Worm (Caenorhabditis elegans) whole organism, L1 larva: ENCODE results near the gene F55A4.3.

Experiments
- C04F5.9 ChIP-seq: sonication (generic microtip); optimal IDR thresholded peaks from 2 replicates; lab custom pipeline; 2016; ENCODE audit warnings: missing genetic modification characterization, missing compliant biosample characterization
- C16A3.4 ChIP-seq: fragments of 150-350 bp; optimal IDR thresholded peaks from 2 replicates; lab custom pipeline; 2014; ENCODE audit warnings: missing biosample characterization, missing genetic modification characterization
- Y116A8C.19 ChIP-seq: sonication (generic microtip); optimal IDR thresholded peaks from 2 replicates; lab custom pipeline; 2016; ENCODE audit warnings: missing compliant biosample characterization, missing genetic modification characterization, borderline replicate concordance
- aha-1 ChIP-seq: fragments of 150-350 bp; optimal IDR thresholded peaks from 2 replicates; lab custom pipeline; 2014; ENCODE audit warnings: missing biosample characterization, missing genetic modification characterization
- ceh-8 ChIP-seq: fragments of 200-800 bp; sonication (Bioruptor generic); optimal IDR thresholded peaks from 2 replicates; lab custom pipeline; 2018; ENCODE audit warnings: mild to moderate bottlenecking, missing genetic modification characterization, moderate library complexity, missing compliant biosample characterization
- ceh-90 ChIP-seq: sonication (generic microtip); optimal IDR thresholded peaks from 2 replicates; lab custom pipeline; 2016; ENCODE audit warnings: missing genetic modification characterization, missing compliant biosample characterization
- dpl-1 ChIP-seq, 3 experiments: fragments of 150-350 bp in 2 of 3; sonication (generic microtip) in 1 of 3; optimal IDR thresholded peaks; 2 replicates each; lab custom pipeline; 2014 to 2017; ENCODE audit warnings: missing biosample characterization in 3 of 3, missing genetic modification characterization in 3 of 3, missing genetic modification reagents in 3 of 3
- dsc-1 ChIP-seq: sonication (generic microtip); optimal IDR thresholded peaks from 2 replicates; lab custom pipeline; 2016; ENCODE audit warnings: mild to moderate bottlenecking, missing genetic modification characterization, missing compliant biosample characterization
- efl-1 ChIP-seq, 4 experiments: fragments of 150-350 bp; optimal IDR thresholded peaks in 3 of 4; peaks in 1 of 4; 1 replicate in 1 of 4; 2 replicates in 3 of 4; lab custom pipeline; 2014; ENCODE audit warnings: missing biosample characterization in 2 of 4, missing genetic modification characterization in 2 of 4, missing genetic modification reagents in 2 of 4
- efl-3 ChIP-seq: fragments of 200-800 bp; sonication (Bioruptor generic); optimal IDR thresholded peaks from 2 replicates; lab custom pipeline; 2018; ENCODE audit warnings: mild to moderate bottlenecking, missing genetic modification characterization, missing compliant biosample characterization
- egl-13 ChIP-seq: sonication (generic microtip); optimal IDR thresholded peaks from 2 replicates; lab custom pipeline; 2016; ENCODE audit warnings: missing genotype, missing genetic modification reagents, missing genetic modification characterization, missing compliant biosample characterization
- egl-27 ChIP-seq, 2 experiments: fragments of 150-350 bp in 1 of 2; sonication (generic microtip); optimal IDR thresholded peaks; 3 replicates each; lab custom pipeline; 2017 to 2018; ENCODE audit warnings: missing biosample characterization in 2 of 2, missing genetic modification characterization in 2 of 2, missing genetic modification reagents in 2 of 2
- ets-5 ChIP-seq: fragments of 200-800 bp; sonication (Bioruptor generic); IDR thresholded peaks from 2 replicates; pipeline ENCODE4 v1.3.6; 2022; ENCODE audit warnings: missing genetic modification characterization, missing compliant biosample characterization
- fkh-10 ChIP-seq: sonication (generic microtip); optimal IDR thresholded peaks from 2 replicates; lab custom pipeline; 2017; ENCODE audit warnings: missing biosample characterization, missing genetic modification reagents, missing genetic modification characterization
- fkh-4 ChIP-seq: sonication (generic microtip); optimal IDR thresholded peaks from 2 replicates; lab custom pipeline; 2016; ENCODE audit warnings: missing compliant biosample characterization, missing genetic modification characterization, borderline replicate concordance
- grh-1 ChIP-seq: fragments of 200-800 bp; sonication (Bioruptor generic); IDR thresholded peaks from 2 replicates; pipeline ENCODE4 v1.3.6; 2022; ENCODE audit warnings: missing genetic modification reagents, missing genetic modification characterization, missing compliant biosample characterization
- hlh-17 ChIP-seq: fragments of 200-800 bp; sonication (Bioruptor generic); optimal IDR thresholded peaks from 2 replicates; lab custom pipeline; 2018; ENCODE audit warnings: missing genetic modification characterization, mild to moderate bottlenecking, missing compliant biosample characterization, moderate library complexity, borderline replicate concordance
- hpl-2 ChIP-seq: fragments of 150-350 bp; optimal IDR thresholded peaks from 2 replicates; lab custom pipeline; 2014; ENCODE audit warnings: missing biosample characterization, missing genetic modification reagents, missing genetic modification characterization
- irx-1 ChIP-seq: sonication (generic microtip); optimal IDR thresholded peaks from 2 replicates; lab custom pipeline; 2016; ENCODE audit warnings: missing genetic modification characterization, missing compliant biosample characterization
- lin-14 ChIP-seq: fragments of 200-800 bp; sonication (Bioruptor generic); optimal IDR thresholded peaks from 2 replicates; lab custom pipeline; 2018; ENCODE audit warnings: mild to moderate bottlenecking, missing genetic modification characterization, moderate library complexity, missing compliant biosample characterization
- lin-39 ChIP-seq: fragments of 150-350 bp; optimal IDR thresholded peaks from 2 replicates; lab custom pipeline; 2014; ENCODE audit warnings: missing biosample characterization, missing genetic modification reagents, missing genetic modification characterization
- lsy-2 ChIP-seq, 2 experiments: fragments of 150-350 bp; optimal IDR thresholded peaks; 2 replicates each; lab custom pipeline; 2014; ENCODE audit warnings: missing biosample characterization in 2 of 2, missing genetic modification characterization in 2 of 2
- mef-2 ChIP-seq: fragments of 150-350 bp; optimal IDR thresholded peaks from 2 replicates; lab custom pipeline; 2014; ENCODE audit warnings: missing biosample characterization, missing genetic modification characterization
- mep-1 ChIP-seq: fragments of 150-350 bp; optimal IDR thresholded peaks from 2 replicates; lab custom pipeline; 2014; ENCODE audit warnings: missing biosample characterization, missing genetic modification characterization
- nhr-19 ChIP-seq: fragments of 200-800 bp; sonication (Bioruptor generic); conservative IDR thresholded peaks from 2 replicates; pipeline ENCODE4 v1.3.6; 2022; ENCODE audit warnings: missing genetic modification characterization, missing compliant biosample characterization
- nhr-20 ChIP-seq: sonication (generic microtip); optimal IDR thresholded peaks from 2 replicates; lab custom pipeline; 2016; ENCODE audit warnings: mild to moderate bottlenecking, missing genetic modification characterization, missing compliant biosample characterization
- nhr-71 ChIP-seq: sonication (generic microtip); optimal IDR thresholded peaks from 2 replicates; lab custom pipeline; 2016; ENCODE audit warnings: mild to moderate bottlenecking, missing genetic modification characterization, moderate library complexity, missing compliant biosample characterization
- nhr-77 ChIP-seq: fragments of 150-350 bp; optimal IDR thresholded peaks from 2 replicates; lab custom pipeline; 2014; ENCODE audit warnings: missing biosample characterization, missing genetic modification characterization
- nhr-85 ChIP-seq: sonication (generic microtip); peaks from one replicate; lab custom pipeline; 2016; ENCODE audit warnings: missing genetic modification characterization, inconsistent platforms, missing compliant biosample characterization
- pag-3 ChIP-seq: sonication (generic microtip); optimal IDR thresholded peaks from 2 replicates; lab custom pipeline; 2017; ENCODE audit warnings: missing genetic modification characterization, mild to moderate bottlenecking, missing compliant biosample characterization, antibody characterized with exemption, borderline replicate concordance; ENCODE audit not compliant: insufficient read depth
- pax-3 ChIP-seq: fragments of 200-800 bp; sonication (Bioruptor generic); optimal IDR thresholded peaks from 2 replicates; lab custom pipeline; 2018; ENCODE audit warnings: mild to moderate bottlenecking, missing genetic modification characterization, moderate library complexity, missing compliant biosample characterization
- rnt-1 ChIP-seq: sonication (generic microtip); optimal IDR thresholded peaks from 2 replicates; lab custom pipeline; 2016; ENCODE audit warnings: mild to moderate bottlenecking, missing genetic modification characterization, moderate library complexity, missing compliant biosample characterization
- skn-1 ChIP-seq: fragments of 150-350 bp; optimal IDR thresholded peaks from 2 replicates; lab custom pipeline; 2014; ENCODE audit warnings: missing biosample characterization, missing genetic modification characterization
- snpc-4 ChIP-seq: fragments of 150-350 bp; optimal IDR thresholded peaks from 2 replicates; lab custom pipeline; 2014; ENCODE audit warnings: missing biosample characterization, missing genetic modification characterization
- snu-23 ChIP-seq: sonication (generic microtip); optimal IDR thresholded peaks from 2 replicates; lab custom pipeline; 2016; ENCODE audit warnings: missing genetic modification characterization, missing compliant biosample characterization
- sptf-1 ChIP-seq: fragments of 150-350 bp; optimal IDR thresholded peaks from 2 replicates; lab custom pipeline; 2014; ENCODE audit warnings: missing biosample characterization, missing genetic modification characterization
- sup-37 ChIP-seq: fragments of 200-800 bp; sonication (Bioruptor generic); optimal IDR thresholded peaks from 2 replicates; lab custom pipeline; 2018; ENCODE audit warnings: mild to moderate bottlenecking, missing genetic modification characterization, missing compliant biosample characterization
- tbx-2 ChIP-seq: sonication (generic microtip); optimal IDR thresholded peaks from 2 replicates; lab custom pipeline; 2016; ENCODE audit warnings: missing genetic modification characterization, missing compliant biosample characterization
- unc-30 ChIP-seq: sonication (generic microtip); optimal IDR thresholded peaks from 2 replicates; lab custom pipeline; 2017; ENCODE audit warnings: missing biosample characterization, missing genetic modification characterization
- unc-98 ChIP-seq: fragments of 200-800 bp; sonication (Bioruptor generic); IDR thresholded peaks from 2 replicates; pipeline ENCODE4 v1.3.6; 2022; ENCODE audit warnings: missing genetic modification characterization, missing compliant biosample characterization
- vab-15 ChIP-seq: sonication (generic microtip); optimal IDR thresholded peaks from 2 replicates; lab custom pipeline; 2017; ENCODE audit warnings: missing genotype, mild to moderate bottlenecking, missing genetic modification characterization, missing compliant biosample characterization
- xbp-1 ChIP-seq: sonication (generic microtip); optimal IDR thresholded peaks from 2 replicates; lab custom pipeline; 2016; ENCODE audit warnings: missing genetic modification characterization, missing compliant biosample characterization
- zip-4 ChIP-seq: fragments of 200-800 bp; sonication (Bioruptor generic); optimal IDR thresholded peaks from 2 replicates; lab custom pipeline; 2018; ENCODE audit warnings: mild to moderate bottlenecking, missing genetic modification characterization, moderate library complexity, missing compliant biosample characterization
- ztf-4 ChIP-seq: fragments of 150-350 bp; optimal IDR thresholded peaks from 2 replicates; lab custom pipeline; 2014; ENCODE audit warnings: missing biosample characterization, missing genetic modification characterization

Gene F55A4.3

DNA sequence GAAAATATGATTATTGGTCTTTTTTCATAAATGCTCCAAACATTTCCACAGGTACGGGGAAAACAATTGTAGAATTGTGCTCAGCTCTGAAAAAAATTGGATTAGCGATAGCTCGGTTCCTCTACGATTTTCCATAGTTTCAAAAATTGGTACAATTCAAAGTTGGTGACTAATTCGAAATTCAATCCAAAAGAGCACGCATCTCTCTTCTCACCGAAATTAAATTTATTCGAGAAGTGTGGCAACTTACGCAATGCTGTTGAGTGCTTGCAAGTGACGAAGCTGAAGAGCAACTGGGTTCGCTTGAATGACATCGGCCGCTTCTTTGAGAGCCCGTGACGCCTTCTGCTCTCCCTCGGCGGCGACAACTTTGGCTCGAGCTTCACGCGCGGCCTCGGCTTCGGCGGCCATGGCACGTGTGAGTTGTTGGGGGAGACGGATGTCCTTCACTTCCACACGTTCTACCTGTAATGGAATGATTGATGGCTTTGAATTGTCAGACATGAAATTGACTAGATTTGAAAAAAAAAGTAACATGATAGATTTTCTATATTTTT is 33.0 kb upstream of the F55A4.3 start:
- TF ChIP-seq fkh-10 (GFP tag; lab: Kevin White, UChicago) (peak; percentile 90), lin-14 (GFP tag; lab: Kevin White, UChicago) (peak; percentile 51), egl-13 (tag; lab: Kevin White, UChicago) (peak; percentile 2), xbp-1 (tag; lab: Kevin White, UChicago) (no peak), hpl-2 (no peak)

DNA sequence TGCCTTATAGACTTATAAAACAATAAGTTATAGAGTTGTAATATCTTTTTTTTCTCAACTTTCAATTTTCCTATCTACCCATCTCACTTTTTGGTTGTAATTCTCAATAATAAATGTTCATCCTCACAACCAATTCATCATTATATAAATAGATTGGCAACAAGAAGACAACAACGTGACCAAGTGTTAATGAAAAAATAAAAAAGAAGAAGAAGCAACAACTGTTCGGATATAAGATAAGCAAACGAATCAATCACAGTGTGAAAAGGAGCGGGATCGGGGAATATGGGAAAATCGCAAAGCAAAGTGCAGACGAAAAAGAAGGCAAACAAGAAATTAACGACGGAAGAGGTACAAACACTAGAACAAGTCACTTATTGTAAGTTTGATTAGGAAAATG is 29.0 kb upstream of the F55A4.3 start, which contains the start of gene ncs-3:
TSS of gene ncs-3 (plus strand) at position 153 of the 400 bp plus-strand sequence.
- TF ChIP-seq lsy-2 (tag; optimal IDR thresholded peaks at IDR 0.05; lab: Kevin White, UChicago) = peak in 1 of 2 experiments; percentile 17
- TF ChIP-seq ceh-90 (tag; lab: Kevin White, UChicago) = no peak
- TF ChIP-seq rnt-1 (tag; lab: Kevin White, UChicago) = peak; percentile 53
- no peak for TF ChIP-seq pax-3 (tag; lab: Kevin White, UChicago)
- no peak for TF ChIP-seq ceh-8 (GFP tag; lab: Kevin White, UChicago)
- TF ChIP-seq sptf-1 (tag; lab: Kevin White, UChicago) = no peak
- TF ChIP-seq snu-23 = peak; percentile 24
- TF ChIP-seq mef-2 (tag; lab: Kevin White, UChicago) = peak; percentile 40
- TF ChIP-seq lin-39 (tag; lab: Kevin White, UChicago) = peak; percentile 94
- TF ChIP-seq egl-27 (tag; optimal IDR thresholded peaks at IDR 0.05; lab: Kevin White, UChicago) = no peak
- TF ChIP-seq C04F5.9 = no peak
- TF ChIP-seq lin-14 (GFP tag; lab: Kevin White, UChicago) = peak; percentile 73
- TF ChIP-seq tbx-2 (tag; lab: Kevin White, UChicago) = no peak
- peak; percentile 33; the same call in 1 of the 2 replicates for TF ChIP-seq nhr-19 (GFP tag; lab: Robert Waterston, UW)
- TF ChIP-seq nhr-71 = peak; percentile 70
- peak; percentile 17 for TF ChIP-seq nhr-20
- TF ChIP-seq nhr-77 (tag; lab: Kevin White, UChicago) = no peak
- TF ChIP-seq pag-3 (tag; lab: Kevin White, UChicago) = no peak

DNA sequence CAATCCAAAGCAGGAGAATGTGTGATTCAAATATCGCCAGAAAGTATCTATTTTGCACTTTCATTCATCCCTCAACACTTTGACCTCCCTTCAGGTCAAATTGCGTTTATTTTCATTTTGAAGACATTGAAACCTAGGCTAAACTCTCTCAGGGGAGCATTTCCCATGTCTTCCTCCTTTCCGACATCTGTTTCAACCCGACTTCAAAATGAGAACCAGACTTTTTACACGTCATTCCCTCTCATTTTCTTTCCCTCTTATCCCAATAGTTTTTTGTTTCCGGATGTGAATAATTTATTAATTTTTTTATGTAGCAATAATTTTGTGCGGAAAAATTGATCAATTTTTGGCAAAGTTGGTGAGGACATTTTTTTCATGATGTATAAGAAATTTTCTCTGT is 28.1 kb upstream of the F55A4.3 start:
- TF ChIP-seq grh-1 (GFP tag; lab: Robert Waterston, UW) = no peak
- peak; percentile 20 for TF ChIP-seq lin-14 (GFP tag; lab: Kevin White, UChicago)
- TF ChIP-seq dsc-1 = peak; percentile 99
- peak; percentile 94 for TF ChIP-seq fkh-4 (tag; lab: Kevin White, UChicago)
- peak; percentile 28 for TF ChIP-seq rnt-1 (tag; lab: Kevin White, UChicago)

DNA sequence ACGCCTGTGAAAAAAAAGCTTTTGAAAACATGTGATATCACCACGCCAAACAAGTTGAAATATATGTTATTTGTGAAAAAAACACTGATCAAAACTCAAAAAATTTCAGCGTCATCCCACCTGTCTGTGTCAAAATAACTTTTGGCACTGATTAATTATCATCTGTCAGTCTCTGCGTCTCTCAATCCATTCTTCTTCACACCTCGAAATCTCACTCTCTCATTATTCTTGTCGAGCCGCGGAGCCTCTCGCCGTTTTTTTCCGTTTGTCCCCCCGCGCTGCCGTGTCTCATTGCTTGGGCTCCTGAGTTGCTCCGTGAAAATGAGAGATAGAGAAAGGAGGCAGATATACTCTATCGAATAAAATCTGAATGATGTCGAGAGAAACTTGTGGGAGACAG is 26.1 kb upstream of the F55A4.3 start:
- TF ChIP-seq efl-3 (GFP tag; lab: Kevin White, UChicago) = no peak
- TF ChIP-seq dsc-1 = peak; percentile 80
- no peak for TF ChIP-seq Y116A8C.19
- TF ChIP-seq lsy-2 (tag; optimal IDR thresholded peaks at IDR 0.05; lab: Kevin White, UChicago) = peak; percentile 31 to 34
- no peak for TF ChIP-seq snpc-4 (tag; lab: Kevin White, UChicago)
- TF ChIP-seq rnt-1 (tag; lab: Kevin White, UChicago) = peak; percentile 79
- TF ChIP-seq efl-1 (optimal IDR thresholded peaks at IDR 0.05; lab: Kevin White, UChicago) = no peak
- no peak for TF ChIP-seq efl-1 (GFP tag; optimal IDR thresholded peaks at IDR 0.05 in 1 of 2; lab: Kevin White, UChicago)
- TF ChIP-seq lin-39 (tag; lab: Kevin White, UChicago) = peak; percentile 61
- TF ChIP-seq unc-98 (GFP tag; lab: Robert Waterston, UW) = no peak
- TF ChIP-seq aha-1 = no peak
- peak; percentile 83 for TF ChIP-seq pag-3 (tag; lab: Kevin White, UChicago)
- TF ChIP-seq nhr-20 = peak; percentile 54
- no peak for TF ChIP-seq ets-5 (GFP tag; lab: Robert Waterston, UW)
- no peak for TF ChIP-seq C16A3.4 (tag; lab: Kevin White, UChicago)
- no peak for TF ChIP-seq hlh-17 (GFP tag; lab: Kevin White, UChicago)
- TF ChIP-seq mef-2 (tag; lab: Kevin White, UChicago) = peak; percentile 30
- peak; percentile 54 for TF ChIP-seq skn-1 (tag; lab: Kevin White, UChicago)
- no peak for TF ChIP-seq ztf-4 (tag; lab: Kevin White, UChicago)
- peak; percentile 19 for TF ChIP-seq mep-1 (tag; lab: Kevin White, UChicago)
- no peak for TF ChIP-seq nhr-85 (tag; lab: Kevin White, UChicago)
- TF ChIP-seq unc-30 (tag; lab: Kevin White, UChicago) = no peak
- TF ChIP-seq snu-23 = peak; percentile 48
- TF ChIP-seq zip-4 (GFP tag; lab: Kevin White, UChicago) = no peak
- TF ChIP-seq irx-1 (tag; lab: Kevin White, UChicago) = no peak
- TF ChIP-seq vab-15 (tag; lab: Kevin White, UChicago) = no peak
- no peak for TF ChIP-seq dpl-1 (GFP tag; optimal IDR thresholded peaks at IDR 0.05; lab: Kevin White, UChicago)
- TF ChIP-seq sup-37 (GFP tag; lab: Kevin White, UChicago) = no peak
- TF ChIP-seq xbp-1 (tag; lab: Kevin White, UChicago) = peak; percentile 26
